Worm (Caenorhabditis elegans) whole organism, L1 larva: ENCODE data around the gene F54B11.10.

Source experiments
- ama-1 ChIP-seq: fragments of 150-350 bp; optimal IDR thresholded peaks from 2 replicates; lab custom pipeline; 2014
- blmp-1 ChIP-seq: fragments of 150-350 bp; optimal IDR thresholded peaks from 2 replicates; lab custom pipeline; 2014; ENCODE audit warnings: missing biosample characterization, missing genetic modification characterization
- ceh-82 ChIP-seq, 3 experiments: fragments of 150-350 bp in 1 of 3; sonication (generic microtip) in 2 of 3; optimal IDR thresholded peaks; 2 replicates each; lab custom pipeline; 2014 to 2017; ENCODE audit warnings: missing biosample characterization in 3 of 3, missing genetic modification characterization in 3 of 3
- ceh-90 ChIP-seq: sonication (generic microtip); optimal IDR thresholded peaks from 2 replicates; lab custom pipeline; 2016; ENCODE audit warnings: missing genetic modification characterization, missing compliant biosample characterization
- efl-1 ChIP-seq, 4 experiments: fragments of 150-350 bp; optimal IDR thresholded peaks in 3 of 4; peaks in 1 of 4; 1 replicate in 1 of 4; 2 replicates in 3 of 4; lab custom pipeline; 2014; ENCODE audit warnings: missing biosample characterization in 2 of 4, missing genetic modification characterization in 2 of 4, missing genetic modification reagents in 2 of 4
- elt-2 ChIP-seq: sonication (generic microtip); optimal IDR thresholded peaks from 2 replicates; lab custom pipeline; 2016; ENCODE audit warnings: missing genetic modification characterization, mild to moderate bottlenecking, inconsistent platforms, missing compliant biosample characterization, missing genetic modification reagents
- fkh-10 ChIP-seq: sonication (generic microtip); optimal IDR thresholded peaks from 2 replicates; lab custom pipeline; 2017; ENCODE audit warnings: missing biosample characterization, missing genetic modification reagents, missing genetic modification characterization
- lin-15B ChIP-seq: fragments of 150-350 bp; sonication (generic microtip); optimal IDR thresholded peaks from 3 replicates; lab custom pipeline; 2014; ENCODE audit warnings: missing biosample characterization, missing genetic modification characterization
- lin-39 ChIP-seq: fragments of 150-350 bp; optimal IDR thresholded peaks from 2 replicates; lab custom pipeline; 2014; ENCODE audit warnings: missing biosample characterization, missing genetic modification reagents, missing genetic modification characterization
- mdl-1 ChIP-seq, 2 experiments: fragments of 150-350 bp; optimal IDR thresholded peaks; 2 replicates each; lab custom pipeline; 2014 to 2017; ENCODE audit warnings: missing biosample characterization in 2 of 2, missing genetic modification characterization in 2 of 2, inconsistent platforms in 1 of 2
- nhr-77 ChIP-seq: fragments of 150-350 bp; optimal IDR thresholded peaks from 2 replicates; lab custom pipeline; 2014; ENCODE audit warnings: missing biosample characterization, missing genetic modification characterization
- nhr-85 ChIP-seq: sonication (generic microtip); peaks from one replicate; lab custom pipeline; 2016; ENCODE audit warnings: missing genetic modification characterization, inconsistent platforms, missing compliant biosample characterization

DNA sequence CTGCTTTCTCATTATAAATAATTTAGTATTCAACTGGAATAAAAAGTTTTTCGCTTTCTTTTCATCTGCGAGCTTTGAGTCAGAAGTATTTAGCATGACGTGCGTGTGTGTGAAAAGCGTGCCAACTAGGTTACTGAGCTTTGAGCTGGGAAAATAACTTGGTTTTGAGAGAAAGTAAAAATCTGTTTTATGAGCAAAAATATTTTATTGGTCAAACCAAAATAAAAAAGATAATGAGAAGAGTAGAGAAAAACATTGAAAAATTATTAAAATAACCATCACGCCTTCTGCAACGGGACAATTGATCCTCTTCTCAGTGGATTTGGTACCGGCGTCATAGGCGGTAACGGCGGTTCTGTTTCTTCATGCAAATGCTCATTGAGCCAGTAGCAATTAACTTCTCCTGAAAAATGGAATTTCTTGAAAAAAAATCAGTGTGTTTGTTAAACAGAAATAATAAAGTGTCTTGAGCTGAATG lies 37.3 kb upstream of the F54B11.10 start:
- no peak for TF ChIP-seq lin-39 (tag; lab: Kevin White, UChicago)
- TF ChIP-seq ama-1 (lab: Kevin White, UChicago) = peak; percentile 68
- no peak for TF ChIP-seq mdl-1 (tag; optimal IDR thresholded peaks at IDR 0.05; lab: Kevin White, UChicago)
- no peak for TF ChIP-seq efl-1 (optimal IDR thresholded peaks at IDR 0.05; lab: Kevin White, UChicago)
- TF ChIP-seq efl-1 (GFP tag; optimal IDR thresholded peaks at IDR 0.05 in 1 of 2; lab: Kevin White, UChicago) = peak in 1 of 2 experiments; percentile 73
- peak; percentile 51 for TF ChIP-seq nhr-85 (tag; lab: Kevin White, UChicago)
- no peak for TF ChIP-seq ceh-82 (tag; optimal IDR thresholded peaks at IDR 0.05; lab: Kevin White, UChicago)
- peak; percentile 26 for TF ChIP-seq blmp-1
- TF ChIP-seq elt-2 (tag; lab: Kevin White, UChicago) = no peak
- no peak for TF ChIP-seq ceh-90 (tag; lab: Kevin White, UChicago)
- no peak for TF ChIP-seq fkh-10 (GFP tag; lab: Kevin White, UChicago)
- TF ChIP-seq lin-15B = no peak
- no peak for TF ChIP-seq nhr-77 (tag; lab: Kevin White, UChicago)
